Worm (Caenorhabditis elegans) whole organism, L3 larva: ENCODE measurements around the gene Y119D3B.14.

Experiments
- ama-1 ChIP-seq: fragments of 150-350 bp; optimal IDR thresholded peaks from 2 replicates; lab custom pipeline; 2018
- ceh-16 ChIP-seq: sonication (generic microtip); optimal IDR thresholded peaks from 2 replicates; lab custom pipeline; 2017; ENCODE audit warnings: missing biosample characterization, missing genetic modification characterization
- ceh-82 ChIP-seq: fragments of 150-350 bp; optimal IDR thresholded peaks from 2 replicates; lab custom pipeline; 2014; ENCODE audit warnings: missing biosample characterization, missing genetic modification characterization
- ceh-9 ChIP-seq: sonication (generic microtip); optimal IDR thresholded peaks from 2 replicates; lab custom pipeline; 2018; ENCODE audit warnings: missing biosample characterization, missing genetic modification characterization
- egl-27 ChIP-seq: sonication (generic microtip); optimal IDR thresholded peaks from 4 replicates; lab custom pipeline; 2017; ENCODE audit warnings: missing biosample characterization, missing genetic modification reagents, missing genetic modification characterization
- elt-2 ChIP-seq: sonication (generic microtip); optimal IDR thresholded peaks from 2 replicates; lab custom pipeline; 2016; ENCODE audit warnings: missing genetic modification reagents, mild to moderate bottlenecking, missing genetic modification characterization, missing compliant biosample characterization
- fkh-10 ChIP-seq: sonication (generic microtip); optimal IDR thresholded peaks from 2 replicates; lab custom pipeline; 2017; ENCODE audit warnings: missing biosample characterization, missing genetic modification reagents, missing genetic modification characterization
- jun-1 ChIP-seq: fragments of 150-350 bp; optimal IDR thresholded peaks from 2 replicates; lab custom pipeline; 2014; ENCODE audit warnings: missing biosample characterization, missing genetic modification reagents, missing genetic modification characterization
- lin-15B ChIP-seq: fragments of 150-350 bp; optimal IDR thresholded peaks from 2 replicates; lab custom pipeline; 2014; ENCODE audit warnings: missing biosample characterization, missing genetic modification characterization
- mdl-1 ChIP-seq: fragments of 150-350 bp; optimal IDR thresholded peaks from 2 replicates; lab custom pipeline; 2014; ENCODE audit warnings: missing biosample characterization, missing genetic modification characterization
- nhr-11 ChIP-seq: fragments of 150-350 bp; optimal IDR thresholded peaks from 2 replicates; lab custom pipeline; 2014; ENCODE audit warnings: missing biosample characterization, missing genetic modification characterization
- tbx-2 ChIP-seq: sonication (generic microtip); optimal IDR thresholded peaks from 2 replicates; lab custom pipeline; 2016; ENCODE audit warnings: mild to moderate bottlenecking, missing genetic modification characterization, missing compliant biosample characterization
- ztf-11 ChIP-seq: fragments of 150-350 bp; optimal IDR thresholded peaks from 2 replicates; lab custom pipeline; 2014; ENCODE audit warnings: missing biosample characterization, missing genetic modification characterization
- ztf-4 ChIP-seq: fragments of 150-350 bp; optimal IDR thresholded peaks from 2 replicates; lab custom pipeline; 2014; ENCODE audit warnings: missing biosample characterization, missing genetic modification characterization

- TF ChIP-seq mdl-1 (tag; lab: Kevin White, UChicago): no peak
- peak; percentile 49 for TF ChIP-seq elt-2
- TF ChIP-seq ztf-4: no peak
- peak; percentile 26 for TF ChIP-seq ama-1 (lab: Kevin White, UChicago)
- peak; percentile 86 for TF ChIP-seq lin-15B (tag; lab: Kevin White, UChicago)
- peak; percentile 4 for TF ChIP-seq ceh-16
- TF ChIP-seq nhr-11 (tag; lab: Kevin White, UChicago): peak; percentile 25
- peak; percentile 84 for TF ChIP-seq jun-1 (tag; lab: Kevin White, UChicago)
- TF ChIP-seq ceh-9: no peak
- TF ChIP-seq fkh-10 (GFP tag; lab: Kevin White, UChicago): no peak
- peak; percentile 67 for TF ChIP-seq ceh-82
- no peak for TF ChIP-seq ztf-11
- peak; percentile 78 for TF ChIP-seq tbx-2
- peak; percentile 59 for TF ChIP-seq egl-27 (tag; lab: Kevin White, UChicago)
These were observed 50.8 kb downstream of the Y119D3B.14 start, which contains the start of gene smr-1 for ce11 chrIII:1142798-1143197.
